Worm (Caenorhabditis elegans): ENCODE data around the gene nhr-10.

- no peak for TF ChIP-seq ham-2 (GFP tag; optimal IDR thresholded peaks at IDR 0.05)
- no peak for TF ChIP-seq snpc-4 (tag; optimal IDR thresholded peaks at IDR 0.05)
- TF ChIP-seq nhr-28 (tag; optimal IDR thresholded peaks at IDR 0.05) = no peak
- no peak for TF ChIP-seq lin-13 (tag; optimal IDR thresholded peaks at IDR 0.05)
- TF ChIP-seq mep-1 (tag; optimal IDR thresholded peaks at IDR 0.05) = no peak
- no peak for TF ChIP-seq unc-62 (GFP tag; optimal IDR thresholded peaks at IDR 0.05)
- TF ChIP-seq nhr-237 (tag; optimal IDR thresholded peaks at IDR 0.05) = no peak
- no peak for TF ChIP-seq unc-39 (tag; optimal IDR thresholded peaks at IDR 0.05)
- no peak for TF ChIP-seq nhr-12 (tag; optimal IDR thresholded peaks at IDR 0.05)
- no peak for TF ChIP-seq ces-1 (GFP tag; optimal IDR thresholded peaks at IDR 0.05)
- no peak for TF ChIP-seq lin-32 (GFP tag; optimal IDR thresholded peaks at IDR 0.05)
These were observed 11.2 kb downstream of the nhr-10 start, which contains the start of gene cpg-2 for ce11 chrIII:7103940-7104440.
